Worm (Caenorhabditis elegans): Measurements from ENCODE around the gene asp-4.

- TF ChIP-seq ztf-4 (tag; optimal IDR thresholded peaks at IDR 0.05) (no peak), ztf-11 (tag; optimal IDR thresholded peaks at IDR 0.05) (no peak), skn-1 (tag; optimal IDR thresholded peaks at IDR 0.05) (no peak), lsy-2 (tag; optimal IDR thresholded peaks at IDR 0.05) (no peak), elt-3 (tag; optimal IDR thresholded peaks at IDR 0.05) (no peak), aly-2 (tag; optimal IDR thresholded peaks at IDR 0.05) (no peak), nhr-10 (tag; optimal IDR thresholded peaks at IDR 0.05) (no peak)
Observed at ce11 chrX:13202312-13202711, 18.9 kb downstream of the asp-4 start.
